Worm (Caenorhabditis elegans): ENCODE measurements around the gene K09C4.1.

Gene K09C4.1

DNA sequence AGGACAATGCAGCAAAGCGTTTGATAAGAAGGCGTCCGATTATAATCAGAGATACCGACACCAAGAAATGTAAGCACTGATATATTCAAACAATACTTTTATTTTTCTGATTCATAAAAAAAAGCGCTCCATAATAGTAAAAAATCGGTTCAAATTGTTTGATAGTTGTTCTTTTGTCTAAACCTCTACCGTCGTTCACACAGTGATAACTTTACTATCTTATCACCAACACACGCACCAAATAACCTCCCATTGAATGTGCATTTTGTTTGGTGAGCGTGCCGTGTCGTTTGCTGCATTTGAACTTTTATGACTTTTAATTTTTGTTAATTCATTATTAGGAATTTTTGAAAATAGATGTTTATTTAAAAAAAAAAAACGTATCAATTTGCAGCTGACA, 35.4 kb downstream of the K09C4.1 start:
- TF ChIP-seq skn-1 (tag; optimal IDR thresholded peaks at IDR 0.05) (peak; percentile 36), nhr-77 (tag; optimal IDR thresholded peaks at IDR 0.05) (no peak), F13H6.1 (tag; optimal IDR thresholded peaks at IDR 0.05) (peak; percentile 29), sma-9 (GFP tag; optimal IDR thresholded peaks at IDR 0.05) (peak; percentile 29), sma-9 (tag; optimal IDR thresholded peaks at IDR 0.05) (no peak), crh-2 (tag; optimal IDR thresholded peaks at IDR 0.05) (peak; percentile 1), fos-1 (tag; optimal IDR thresholded peaks at IDR 0.05) (peak; percentile 90)

DNA sequence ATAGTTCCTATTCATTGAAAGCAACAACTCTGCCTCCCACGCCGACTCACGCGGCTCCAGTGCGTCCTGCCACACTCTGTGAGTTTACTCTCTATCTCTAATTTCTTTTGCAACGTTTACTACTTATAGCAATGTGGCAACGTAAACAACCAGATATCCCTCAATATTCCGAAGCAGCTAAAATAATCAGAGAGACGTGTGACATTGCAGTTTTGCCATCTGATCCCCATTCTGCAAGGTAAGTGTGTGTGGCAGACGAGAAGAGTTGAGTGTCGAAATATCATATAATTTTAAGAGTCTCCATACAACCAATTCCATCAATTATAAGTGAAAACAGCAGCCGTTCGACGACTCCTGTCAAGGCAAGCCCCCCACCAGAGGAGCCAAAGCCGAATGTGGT, 41.2 kb downstream of the K09C4.1 start:
- TF ChIP-seq zag-1 (tag; optimal IDR thresholded peaks at IDR 0.05), result no peak
- TF ChIP-seq C34F6.9 (tag; optimal IDR thresholded peaks at IDR 0.05), result peak; percentile 36
- TF ChIP-seq mdl-1 (tag; optimal IDR thresholded peaks at IDR 0.05), result no peak
- no peak for TF ChIP-seq snpc-4 (tag; optimal IDR thresholded peaks at IDR 0.05)
- TF ChIP-seq ZK546.5 (tag; optimal IDR thresholded peaks at IDR 0.05), result no peak
- no peak for TF ChIP-seq dmd-4 (tag; optimal IDR thresholded peaks at IDR 0.05)
- TF ChIP-seq egl-27 (tag; optimal IDR thresholded peaks at IDR 0.05), result no peak
- peak; percentile 29 for TF ChIP-seq nhr-129 (tag; optimal IDR thresholded peaks at IDR 0.05)
- no peak for TF ChIP-seq sma-3 (GFP tag; optimal IDR thresholded peaks at IDR 0.05)
- TF ChIP-seq nhr-6 (tag; optimal IDR thresholded peaks at IDR 0.05), result no peak
- TF ChIP-seq elt-1 (tag; optimal IDR thresholded peaks at IDR 0.05), result no peak
- TF ChIP-seq ztf-1 (GFP tag; conservative IDR thresholded peaks at IDR 0.05), result no peak
- peak in 1 of 2 experiments; percentile 6 for TF ChIP-seq lsy-2 (tag; optimal IDR thresholded peaks at IDR 0.05)
- no peak for TF ChIP-seq aly-2 (tag; optimal IDR thresholded peaks at IDR 0.05)
- TF ChIP-seq alr-1 (tag; optimal IDR thresholded peaks at IDR 0.05), result no peak
- no peak for TF ChIP-seq blmp-1 (tag; optimal IDR thresholded peaks at IDR 0.05; ENCODE audit: insufficient read depth)
- no peak for TF ChIP-seq skn-1 (tag; optimal IDR thresholded peaks at IDR 0.05)
- TF ChIP-seq nhr-25 (tag; optimal IDR thresholded peaks at IDR 0.05), result no peak
- TF ChIP-seq unc-55 (GFP tag; optimal IDR thresholded peaks at IDR 0.05), result no peak
- no peak for TF ChIP-seq lin-13 (GFP tag; optimal IDR thresholded peaks at IDR 0.05)
- TF ChIP-seq ztf-11 (tag; optimal IDR thresholded peaks at IDR 0.05), result no peak
- no peak for TF ChIP-seq nhr-237 (tag; optimal IDR thresholded peaks at IDR 0.05)
- TF ChIP-seq nhr-12 (tag; optimal IDR thresholded peaks at IDR 0.05), result no peak
- TF ChIP-seq R02D3.7 (tag; optimal IDR thresholded peaks at IDR 0.05), result no peak
- TF ChIP-seq lin-11 (tag; optimal IDR thresholded peaks at IDR 0.05), result peak; percentile 13
- no peak for TF ChIP-seq peb-1 (tag; optimal IDR thresholded peaks at IDR 0.05)
- no peak for TF ChIP-seq nhr-10 (tag; optimal IDR thresholded peaks at IDR 0.05)
- TF ChIP-seq nhr-23 (tag; optimal IDR thresholded peaks at IDR 0.05), result no peak
- TF ChIP-seq nhr-77 (tag; optimal IDR thresholded peaks at IDR 0.05), result no peak
- no peak for TF ChIP-seq unc-39 (tag; optimal IDR thresholded peaks at IDR 0.05)
- TF ChIP-seq nhr-11 (tag; optimal IDR thresholded peaks at IDR 0.05), result no peak
- no peak for TF ChIP-seq unc-62 (GFP tag; optimal IDR thresholded peaks at IDR 0.05)
- no peak for TF ChIP-seq nhr-21 (tag; optimal IDR thresholded peaks at IDR 0.05)

DNA sequence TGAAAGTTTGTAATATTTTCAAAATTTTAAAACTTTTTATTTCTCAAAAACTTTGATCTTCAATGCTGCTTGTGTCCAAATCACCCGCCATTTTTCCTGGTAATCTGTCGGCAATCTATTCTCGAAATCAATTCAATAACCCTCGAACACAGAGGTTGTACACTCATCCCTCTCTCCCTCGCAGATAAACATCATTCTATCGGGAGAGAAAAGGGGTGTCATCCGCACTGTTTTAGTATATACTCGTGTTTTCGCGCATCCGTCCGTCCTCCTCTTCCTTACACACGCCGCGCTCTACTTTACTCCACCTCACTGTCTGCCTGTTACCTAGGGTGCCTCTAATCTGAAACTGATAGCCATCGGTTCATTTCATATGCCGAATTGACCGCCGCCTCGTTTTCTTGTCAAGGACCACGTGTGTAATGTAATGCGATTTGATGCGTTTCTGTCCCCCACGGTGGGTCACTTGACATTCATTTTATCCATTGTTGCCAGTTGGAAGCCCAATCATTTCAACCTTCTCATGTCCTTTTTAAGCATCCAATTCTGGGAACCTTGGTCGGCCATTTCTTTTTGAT, 45.0 kb downstream of the K09C4.1 start:
- TF ChIP-seq dmd-4 (tag; optimal IDR thresholded peaks at IDR 0.05) (no peak), elt-1 (tag; optimal IDR thresholded peaks at IDR 0.05) (no peak), nhr-237 (tag; optimal IDR thresholded peaks at IDR 0.05) (no peak), ceh-16 (tag; optimal IDR thresholded peaks at IDR 0.05) (peak; percentile 23), ztf-4 (tag; optimal IDR thresholded peaks at IDR 0.05) (no peak), R02D3.7 (tag; optimal IDR thresholded peaks at IDR 0.05) (no peak), nhr-129 (tag; optimal IDR thresholded peaks at IDR 0.05) (peak; percentile 24), blmp-1 (tag; optimal IDR thresholded peaks at IDR 0.05; ENCODE audit: insufficient read depth) (no peak), C34F6.9 (tag; optimal IDR thresholded peaks at IDR 0.05) (no peak), unc-62 (GFP tag; optimal IDR thresholded peaks at IDR 0.05) (no peak), lin-13 (GFP tag; optimal IDR thresholded peaks at IDR 0.05) (no peak), Y55F3AM.14 (GFP tag; optimal IDR thresholded peaks at IDR 0.05) (no peak), ztf-11 (tag; optimal IDR thresholded peaks at IDR 0.05) (no peak), sma-9 (GFP tag; optimal IDR thresholded peaks at IDR 0.05) (peak; percentile 1), sma-9 (tag; optimal IDR thresholded peaks at IDR 0.05) (no peak), nhr-23 (tag; optimal IDR thresholded peaks at IDR 0.05) (no peak), nhr-25 (tag; optimal IDR thresholded peaks at IDR 0.05) (peak; percentile 74), ztf-1 (GFP tag; conservative IDR thresholded peaks at IDR 0.05) (no peak), sem-4 (tag; optimal IDR thresholded peaks at IDR 0.05) (no peak), aly-2 (tag; optimal IDR thresholded peaks at IDR 0.05) (no peak), nhr-21 (tag; optimal IDR thresholded peaks at IDR 0.05) (no peak)

All from whole organism, L2 larva.